Fruit fly (Drosophila melanogaster) whole organism, larva: ENCODE data around the gene CG11050.

Experiments used
- noc ChIP-seq: fragments of 200-800 bp; sonication (Bioruptor generic); optimal IDR thresholded peaks from 3 replicates; lab custom pipeline; 2019; ENCODE audit warnings: missing biosample characterization, mild to moderate bottlenecking, missing genetic modification characterization, moderate library complexity

The CG11050 gene

dm6 chr2L:6610683-6611373 lies at the start of gene CG11050:
CG11050 (plus strand) TSS chr2L:6611011.
- TF ChIP-seq noc (tag; lab: Kevin White, UChicago): peak; percentile 16

dm6 chr2L:6561463-6562357 lies 49.1 kb upstream of the CG11050 start, which contains the start of the genes Trmt6 and Ent2:
Trmt6 (minus strand) TSS chr2L:6562289.
Ent2 (plus strand) TSS chr2L:6562325.
- TF ChIP-seq noc (tag; lab: Kevin White, UChicago): peak; percentile 95

- no peak for TF ChIP-seq noc (tag; lab: Kevin White, UChicago)
Measured at dm6 chr2L:6562358-6562687, 48.5 kb upstream of the CG11050 start.

- peak; percentile 32 for TF ChIP-seq noc (tag; lab: Kevin White, UChicago)
Measured at dm6 chr2L:6564955-6565354, 45.9 kb upstream of the CG11050 start.

- no peak for TF ChIP-seq noc (tag; lab: Kevin White, UChicago)
Measured at dm6 chr2L:6566020-6566687, 44.7 kb upstream of the CG11050 start, which contains the start of gene CG13766. CG13766 (minus strand) TSS chr2L:6566181.

- no peak for TF ChIP-seq noc (tag; lab: Kevin White, UChicago)
Measured at dm6 chr2L:6579045-6579444, 31.8 kb upstream of the CG11050 start.

- no peak for TF ChIP-seq noc (tag; lab: Kevin White, UChicago)
Measured at dm6 chr2L:6584346-6584745, 26.5 kb upstream of the CG11050 start.

dm6 chr2L:6595027-6595426 lies 15.8 kb upstream of the CG11050 start:
- no peak for TF ChIP-seq noc (tag; lab: Kevin White, UChicago)

- TF ChIP-seq noc (tag; lab: Kevin White, UChicago): peak; percentile 70
Measured at dm6 chr2L:6601018-6601505, 9.7 kb upstream of the CG11050 start, which contains the start of gene Dpp10. Dpp10 (minus strand) TSS chr2L:6601068.

dm6 chr2L:6611374-6612005 lies 679 bp downstream of the CG11050 start:
- TF ChIP-seq noc (tag; lab: Kevin White, UChicago): no peak

dm6 chr2L:6612477-6613004 lies 1.7 kb downstream of the CG11050 start:
- TF ChIP-seq noc (tag; lab: Kevin White, UChicago): peak; percentile 100

- TF ChIP-seq noc (tag; lab: Kevin White, UChicago): no peak
Measured at dm6 chr2L:6613156-6613555, 2.3 kb downstream of the CG11050 start.

- TF ChIP-seq noc (tag; lab: Kevin White, UChicago): peak; percentile 2
Measured at dm6 chr2L:6614229-6614935, 3.6 kb downstream of the CG11050 start.

- no peak for TF ChIP-seq noc (tag; lab: Kevin White, UChicago)
Measured at dm6 chr2L:6621600-6621999, 10.8 kb downstream of the CG11050 start, which contains the start of gene DIP-iota. DIP-iota (minus strand) TSS chr2L:6621700.
